Fruit fly (Drosophila melanogaster) S2 (cell line): ENCODE measurements around the gene CG17192.

Experiments
- CG8478 ChIP-seq: fragments of >200 bp; optimal IDR thresholded peaks from 2 replicates; lab custom pipeline; 2018
- CTCF ChIP-seq, 2 experiments: fragments of >200 bp; optimal IDR thresholded peaks; 2 replicates each; lab custom pipeline; 2018

dm6 chr3R:27018187-27018586 is at the start of gene CG17192:
- TF ChIP-seq CTCF (optimal IDR thresholded peaks at IDR 0.05; lab: Kevin White, UChicago) (no peak), CG8478 (lab: Kevin White, UChicago) (no peak)
